Worm (Caenorhabditis elegans) whole organism, L2 larva: ENCODE results near the gene srr-4.

Experiments
- C34F6.9 ChIP-seq: fragments of 150-350 bp; optimal IDR thresholded peaks from 2 replicates; lab custom pipeline; 2014; ENCODE audit warnings: missing biosample characterization, missing genetic modification characterization
- R02D3.7 ChIP-seq: fragments of 150-350 bp; optimal IDR thresholded peaks from 2 replicates; lab custom pipeline; 2014; ENCODE audit warnings: missing biosample characterization, missing genetic modification characterization
- alr-1 ChIP-seq: fragments of 150-350 bp; optimal IDR thresholded peaks from 2 replicates; lab custom pipeline; 2014; ENCODE audit warnings: missing biosample characterization, missing genetic modification characterization
- aly-2 ChIP-seq: fragments of 150-350 bp; optimal IDR thresholded peaks from 2 replicates; lab custom pipeline; 2014; ENCODE audit warnings: missing biosample characterization, missing genetic modification characterization
- ceh-82 ChIP-seq: fragments of 150-350 bp; optimal IDR thresholded peaks from 2 replicates; lab custom pipeline; 2014; ENCODE audit warnings: missing biosample characterization, missing genetic modification characterization
- crh-2 ChIP-seq: sonication (generic microtip); optimal IDR thresholded peaks from 2 replicates; lab custom pipeline; 2017; ENCODE audit warnings: missing biosample characterization, missing genetic modification characterization
- dmd-4 ChIP-seq: sonication (generic microtip); optimal IDR thresholded peaks from 2 replicates; lab custom pipeline; 2017; ENCODE audit warnings: missing biosample characterization, missing genetic modification characterization
- egl-27 ChIP-seq: sonication (generic microtip); optimal IDR thresholded peaks from 3 replicates; lab custom pipeline; 2017; ENCODE audit warnings: missing biosample characterization, missing genetic modification reagents, missing genetic modification characterization
- elt-1 ChIP-seq: fragments of 150-350 bp; optimal IDR thresholded peaks from 2 replicates; lab custom pipeline; 2014; ENCODE audit warnings: missing biosample characterization, missing genetic modification characterization
- fos-1 ChIP-seq: fragments of 150-350 bp; optimal IDR thresholded peaks from 2 replicates; lab custom pipeline; 2014; ENCODE audit warnings: missing biosample characterization, missing genetic modification characterization
- lin-13 ChIP-seq: fragments of 150-350 bp; optimal IDR thresholded peaks from 2 replicates; lab custom pipeline; 2014; ENCODE audit warnings: missing biosample characterization, missing genetic modification reagents, missing genetic modification characterization
- lin-39 ChIP-seq: fragments of 150-350 bp; optimal IDR thresholded peaks from 2 replicates; lab custom pipeline; 2014; ENCODE audit warnings: missing biosample characterization, missing genetic modification reagents, missing genetic modification characterization
- lsy-2 ChIP-seq, 2 experiments: fragments of 150-350 bp in 1 of 2; sonication (generic microtip) in 1 of 2; optimal IDR thresholded peaks; 2 replicates each; lab custom pipeline; 2014 to 2017; ENCODE audit warnings: missing biosample characterization in 2 of 2, missing genetic modification characterization in 2 of 2
- mab-5 ChIP-seq: fragments of 150-350 bp; optimal IDR thresholded peaks from 2 replicates; lab custom pipeline; 2014; ENCODE audit warnings: missing biosample characterization, missing genetic modification characterization
- mdl-1 ChIP-seq, 2 experiments: fragments of 150-350 bp in 1 of 2; sonication (generic microtip) in 1 of 2; optimal IDR thresholded peaks; 2 replicates each; lab custom pipeline; 2017; ENCODE audit warnings: missing biosample characterization in 2 of 2, missing genetic modification characterization in 2 of 2
- nhr-10 ChIP-seq: sonication (generic microtip); optimal IDR thresholded peaks from 2 replicates; lab custom pipeline; 2017; ENCODE audit warnings: missing biosample characterization, missing genetic modification characterization
- nhr-11 ChIP-seq: fragments of 150-350 bp; optimal IDR thresholded peaks from 2 replicates; lab custom pipeline; 2014; ENCODE audit warnings: missing biosample characterization, missing genetic modification characterization
- nhr-129 ChIP-seq: fragments of 150-350 bp; optimal IDR thresholded peaks from 2 replicates; lab custom pipeline; 2014; ENCODE audit warnings: missing biosample characterization, missing genetic modification characterization
- nhr-21 ChIP-seq: fragments of 150-350 bp; optimal IDR thresholded peaks from 2 replicates; lab custom pipeline; 2014; ENCODE audit warnings: missing biosample characterization, missing genetic modification characterization
- nhr-237 ChIP-seq: fragments of 150-350 bp; optimal IDR thresholded peaks from 2 replicates; lab custom pipeline; 2014; ENCODE audit warnings: missing biosample characterization, missing genetic modification characterization
- nhr-6 ChIP-seq: fragments of 150-350 bp; optimal IDR thresholded peaks from 2 replicates; lab custom pipeline; 2014; ENCODE audit warnings: missing biosample characterization, missing genetic modification characterization
- nhr-77 ChIP-seq: fragments of 150-350 bp; optimal IDR thresholded peaks from 2 replicates; lab custom pipeline; 2014; ENCODE audit warnings: missing biosample characterization, missing genetic modification characterization
- peb-1 ChIP-seq: fragments of 150-350 bp; optimal IDR thresholded peaks from 2 replicates; lab custom pipeline; 2014; ENCODE audit warnings: missing biosample characterization, missing genetic modification characterization
- skn-1 ChIP-seq: sonication (generic microtip); optimal IDR thresholded peaks from 2 replicates; lab custom pipeline; 2017; ENCODE audit warnings: missing biosample characterization, missing genetic modification characterization
- sma-3 ChIP-seq: sonication (generic microtip); optimal IDR thresholded peaks from 2 replicates; lab custom pipeline; 2016; ENCODE audit warnings: missing genetic modification reagents, missing genetic modification characterization, missing compliant biosample characterization
- sma-9 ChIP-seq, 2 experiments: fragments of 150-350 bp in 1 of 2; sonication (generic microtip) in 1 of 2; optimal IDR thresholded peaks; 2 replicates each; lab custom pipeline; 2014 to 2016; ENCODE audit warnings: missing genetic modification characterization in 2 of 2, mild to moderate bottlenecking in 1 of 2, missing biosample characterization in 1 of 2, missing compliant biosample characterization in 1 of 2, missing genetic modification reagents in 1 of 2, moderate library complexity in 1 of 2
- unc-55 ChIP-seq: fragments of 150-350 bp; sonication (generic microtip); optimal IDR thresholded peaks from 3 replicates; lab custom pipeline; 2014; ENCODE audit warnings: missing biosample characterization, missing genetic modification reagents, missing genetic modification characterization
- unc-62 ChIP-seq: fragments of 150-350 bp; optimal IDR thresholded peaks from 2 replicates; lab custom pipeline; 2014; ENCODE audit warnings: missing biosample characterization, missing genetic modification reagents, missing genetic modification characterization
- zag-1 ChIP-seq: fragments of 150-350 bp; optimal IDR thresholded peaks from 2 replicates; lab custom pipeline; 2014; ENCODE audit warnings: missing biosample characterization, missing genetic modification characterization
- ztf-1 ChIP-seq: fragments of 200-800 bp; sonication (Bioruptor generic); conservative IDR thresholded peaks from 2 replicates; pipeline ENCODE4 v1.3.6; 2022; ENCODE audit warnings: missing genetic modification characterization, missing compliant biosample characterization
- ztf-11 ChIP-seq: sonication (generic microtip); optimal IDR thresholded peaks from 2 replicates; lab custom pipeline; 2017; ENCODE audit warnings: missing biosample characterization, missing genetic modification characterization
- ztf-4 ChIP-seq: fragments of 150-350 bp; optimal IDR thresholded peaks from 2 replicates; lab custom pipeline; 2014; ENCODE audit warnings: missing biosample characterization, missing genetic modification characterization

srr-4 gene

ce11 chrV:5018810-5019274 lies at the start of gene srr-4:
srr-4 (plus strand) TSS chrV:5019224.
- TF ChIP-seq sma-9 (GFP tag; optimal IDR thresholded peaks at IDR 0.05; lab: Kevin White, UChicago) (peak; percentile 18), sma-9 (tag; optimal IDR thresholded peaks at IDR 0.05; lab: Kevin White, UChicago) (no peak), peb-1 (no peak), lin-39 (no peak), skn-1 (tag; lab: Kevin White, UChicago) (peak; percentile 39), fos-1 (tag; lab: Kevin White, UChicago) (peak; percentile 66), C34F6.9 (tag; lab: Kevin White, UChicago) (no peak), nhr-237 (tag; lab: Kevin White, UChicago) (no peak), mdl-1 (tag; optimal IDR thresholded peaks at IDR 0.05; lab: Kevin White, UChicago) (no peak)

- TF ChIP-seq nhr-129 (tag; lab: Kevin White, UChicago): peak; percentile 67
- TF ChIP-seq crh-2 (tag; lab: Kevin White, UChicago): no peak
Measured at ce11 chrV:4969503-4969902, 49.5 kb upstream of the srr-4 start.

ce11 chrV:4972943-4973342 lies 46.1 kb upstream of the srr-4 start, which contains the start of gene srsx-9:
srsx-9 (minus strand) TSS chrV:4973043.
- TF ChIP-seq elt-1 (tag; lab: Kevin White, UChicago): no peak
- no peak for TF ChIP-seq unc-62 (GFP tag; lab: Kevin White, UChicago)
- TF ChIP-seq ztf-4 (tag; lab: Kevin White, UChicago): no peak
- TF ChIP-seq egl-27: no peak
- TF ChIP-seq sma-3 (GFP tag; lab: Kevin White, UChicago): no peak

- TF ChIP-seq ztf-11 (tag; lab: Kevin White, UChicago) (no peak), sma-9 (GFP tag; optimal IDR thresholded peaks at IDR 0.05; lab: Kevin White, UChicago) (no peak), sma-9 (tag; optimal IDR thresholded peaks at IDR 0.05; lab: Kevin White, UChicago) (no peak), lsy-2 (tag; optimal IDR thresholded peaks at IDR 0.05; lab: Kevin White, UChicago) (no peak), nhr-237 (tag; lab: Kevin White, UChicago) (no peak), mab-5 (tag; lab: Kevin White, UChicago) (no peak), peb-1 (no peak), fos-1 (tag; lab: Kevin White, UChicago) (no peak), unc-55 (GFP tag; lab: Kevin White, UChicago) (no peak), ceh-82 (tag; lab: Kevin White, UChicago) (no peak), dmd-4 (tag; lab: Kevin White, UChicago) (no peak), mdl-1 (tag; optimal IDR thresholded peaks at IDR 0.05; lab: Kevin White, UChicago) (no peak), nhr-10 (tag; lab: Kevin White, UChicago) (no peak), sma-3 (GFP tag; lab: Kevin White, UChicago) (no peak), zag-1 (tag; lab: Kevin White, UChicago) (no peak), nhr-21 (no peak), aly-2 (tag; lab: Kevin White, UChicago) (no peak), alr-1 (tag; lab: Kevin White, UChicago) (no peak), ztf-1 (GFP tag; lab: Robert Waterston, UW) (no peak), nhr-6 (tag; lab: Kevin White, UChicago) (no peak), unc-62 (GFP tag; lab: Kevin White, UChicago) (no peak)
Measured at ce11 chrV:4974677-4975076, 44.3 kb upstream of the srr-4 start, which contains the start of gene srsx-10. srsx-10 (minus strand) TSS chrV:4974777.

ce11 chrV:4975140-4975539 lies 43.9 kb upstream of the srr-4 start, which contains the start of gene F26G5.1:
F26G5.1 (plus strand) TSS chrV:4975478.
- no peak for TF ChIP-seq nhr-21
- TF ChIP-seq nhr-77 (tag; lab: Kevin White, UChicago): no peak
- TF ChIP-seq fos-1 (tag; lab: Kevin White, UChicago): no peak
- TF ChIP-seq ztf-11 (tag; lab: Kevin White, UChicago): no peak
- no peak for TF ChIP-seq elt-1 (tag; lab: Kevin White, UChicago)
- TF ChIP-seq crh-2 (tag; lab: Kevin White, UChicago): no peak
- no peak for TF ChIP-seq ztf-1 (GFP tag; lab: Robert Waterston, UW)
- TF ChIP-seq R02D3.7 (tag; lab: Kevin White, UChicago): no peak
- TF ChIP-seq lsy-2 (tag; optimal IDR thresholded peaks at IDR 0.05; lab: Kevin White, UChicago): no peak

- TF ChIP-seq ztf-11 (tag; lab: Kevin White, UChicago) (no peak), ceh-82 (tag; lab: Kevin White, UChicago) (no peak), nhr-6 (tag; lab: Kevin White, UChicago) (no peak), nhr-11 (no peak), lin-39 (no peak), lin-13 (no peak), fos-1 (tag; lab: Kevin White, UChicago) (no peak), nhr-237 (tag; lab: Kevin White, UChicago) (no peak), ztf-4 (tag; lab: Kevin White, UChicago) (no peak)
Measured at ce11 chrV:4977539-4977938, 41.5 kb upstream of the srr-4 start.
